Worm (Caenorhabditis elegans) whole organism, L2 larva: ENCODE measurements around the gene lec-8.

Source experiments
- egl-27 ChIP-seq: sonication (generic microtip); optimal IDR thresholded peaks from 3 replicates; lab custom pipeline; 2017; ENCODE audit warnings: missing biosample characterization, missing genetic modification reagents, missing genetic modification characterization
- elt-3 ChIP-seq: sonication (generic microtip); optimal IDR thresholded peaks from 2 replicates; lab custom pipeline; 2017; ENCODE audit warnings: missing biosample characterization, missing genetic modification characterization
- skn-1 ChIP-seq: sonication (generic microtip); optimal IDR thresholded peaks from 2 replicates; lab custom pipeline; 2017; ENCODE audit warnings: missing biosample characterization, missing genetic modification characterization

ce11 chrX:9803603-9804002 is 46.8 kb upstream of the lec-8 start:
- TF ChIP-seq elt-3 (tag; lab: Kevin White, UChicago) (no peak), skn-1 (no peak), egl-27 (no peak)
